Worm (Caenorhabditis elegans) whole organism, L2 larva: Measurements from ENCODE around the gene col-175.
A peak's percentile ranks its signal among the peaks of the same experiment; 100 is the strongest.

ENCODE experiments used
- C34F6.9 ChIP-seq: fragments of 150-350 bp; optimal IDR thresholded peaks from 2 replicates; lab custom pipeline; 2014; ENCODE audit warnings: missing biosample characterization, missing genetic modification characterization
- F13H6.1 ChIP-seq: sonication (generic microtip); optimal IDR thresholded peaks from 2 replicates; lab custom pipeline; 2016; ENCODE audit warnings: missing genetic modification characterization, missing compliant biosample characterization
- R02D3.7 ChIP-seq: fragments of 150-350 bp; optimal IDR thresholded peaks from 2 replicates; lab custom pipeline; 2014; ENCODE audit warnings: missing biosample characterization, missing genetic modification characterization
- Y55F3AM.14 ChIP-seq: fragments of 200-800 bp; sonication (Bioruptor generic); optimal IDR thresholded peaks from 2 replicates; lab custom pipeline; 2018; ENCODE audit warnings: mild to moderate bottlenecking, missing genetic modification characterization, missing compliant biosample characterization
- ZK546.5 ChIP-seq: sonication (generic microtip); optimal IDR thresholded peaks from 2 replicates; lab custom pipeline; 2017; ENCODE audit warnings: missing biosample characterization, missing genetic modification characterization
- alr-1 ChIP-seq: fragments of 150-350 bp; optimal IDR thresholded peaks from 2 replicates; lab custom pipeline; 2014; ENCODE audit warnings: missing biosample characterization, missing genetic modification characterization
- aly-2 ChIP-seq: fragments of 150-350 bp; optimal IDR thresholded peaks from 2 replicates; lab custom pipeline; 2014; ENCODE audit warnings: missing biosample characterization, missing genetic modification characterization
- ama-1 ChIP-seq: fragments of 150-350 bp; optimal IDR thresholded peaks from 2 replicates; lab custom pipeline; 2018; ENCODE audit warnings: inconsistent platforms
- blmp-1 ChIP-seq: sonication (generic microtip); optimal IDR thresholded peaks from 2 replicates; lab custom pipeline; 2017; ENCODE audit warnings: missing genetic modification characterization, mild to moderate bottlenecking, missing compliant biosample characterization, antibody characterized with exemption, moderate library complexity; ENCODE audit not compliant: insufficient read depth
- ceh-16 ChIP-seq: fragments of 150-350 bp; optimal IDR thresholded peaks from 2 replicates; lab custom pipeline; 2014; ENCODE audit warnings: missing biosample characterization, missing genetic modification characterization
- ceh-82 ChIP-seq: fragments of 150-350 bp; optimal IDR thresholded peaks from 2 replicates; lab custom pipeline; 2014; ENCODE audit warnings: missing biosample characterization, missing genetic modification characterization
- crh-2 ChIP-seq: sonication (generic microtip); optimal IDR thresholded peaks from 2 replicates; lab custom pipeline; 2017; ENCODE audit warnings: missing biosample characterization, missing genetic modification characterization
- dmd-4 ChIP-seq: sonication (generic microtip); optimal IDR thresholded peaks from 2 replicates; lab custom pipeline; 2017; ENCODE audit warnings: missing biosample characterization, missing genetic modification characterization
- egl-27 ChIP-seq: sonication (generic microtip); optimal IDR thresholded peaks from 3 replicates; lab custom pipeline; 2017; ENCODE audit warnings: missing biosample characterization, missing genetic modification reagents, missing genetic modification characterization
- elt-1 ChIP-seq: fragments of 150-350 bp; optimal IDR thresholded peaks from 2 replicates; lab custom pipeline; 2014; ENCODE audit warnings: missing biosample characterization, missing genetic modification characterization
- elt-3 ChIP-seq: sonication (generic microtip); optimal IDR thresholded peaks from 2 replicates; lab custom pipeline; 2017; ENCODE audit warnings: missing biosample characterization, missing genetic modification characterization
- gmeb-1 ChIP-seq: fragments of 150-350 bp; optimal IDR thresholded peaks from 2 replicates; lab custom pipeline; 2014; ENCODE audit warnings: missing biosample characterization, missing genetic modification characterization
- lin-13 ChIP-seq: fragments of 150-350 bp; optimal IDR thresholded peaks from 2 replicates; lab custom pipeline; 2014; ENCODE audit warnings: missing biosample characterization, missing genetic modification reagents, missing genetic modification characterization
- lin-39 ChIP-seq: fragments of 150-350 bp; optimal IDR thresholded peaks from 2 replicates; lab custom pipeline; 2014; ENCODE audit warnings: missing biosample characterization, missing genetic modification reagents, missing genetic modification characterization
- lsy-2 ChIP-seq, 2 experiments: fragments of 150-350 bp in 1 of 2; sonication (generic microtip) in 1 of 2; optimal IDR thresholded peaks; 2 replicates each; lab custom pipeline; 2014 to 2017; ENCODE audit warnings: missing biosample characterization in 2 of 2, missing genetic modification characterization in 2 of 2
- mab-5 ChIP-seq: fragments of 150-350 bp; optimal IDR thresholded peaks from 2 replicates; lab custom pipeline; 2014; ENCODE audit warnings: missing biosample characterization, missing genetic modification characterization
- mdl-1 ChIP-seq, 2 experiments: fragments of 150-350 bp in 1 of 2; sonication (generic microtip) in 1 of 2; optimal IDR thresholded peaks; 2 replicates each; lab custom pipeline; 2017; ENCODE audit warnings: missing biosample characterization in 2 of 2, missing genetic modification characterization in 2 of 2
- nhr-11 ChIP-seq: fragments of 150-350 bp; optimal IDR thresholded peaks from 2 replicates; lab custom pipeline; 2014; ENCODE audit warnings: missing biosample characterization, missing genetic modification characterization
- nhr-12 ChIP-seq: fragments of 150-350 bp; optimal IDR thresholded peaks from 2 replicates; lab custom pipeline; 2014; ENCODE audit warnings: missing biosample characterization, missing genetic modification characterization
- nhr-129 ChIP-seq: fragments of 150-350 bp; optimal IDR thresholded peaks from 2 replicates; lab custom pipeline; 2014; ENCODE audit warnings: missing biosample characterization, missing genetic modification characterization
- nhr-21 ChIP-seq: fragments of 150-350 bp; optimal IDR thresholded peaks from 2 replicates; lab custom pipeline; 2014; ENCODE audit warnings: missing biosample characterization, missing genetic modification characterization
- nhr-23 ChIP-seq: fragments of 150-350 bp; optimal IDR thresholded peaks from 2 replicates; lab custom pipeline; 2014; ENCODE audit warnings: missing biosample characterization, missing genetic modification reagents, missing genetic modification characterization
- nhr-237 ChIP-seq: fragments of 150-350 bp; optimal IDR thresholded peaks from 2 replicates; lab custom pipeline; 2014; ENCODE audit warnings: missing biosample characterization, missing genetic modification characterization
- nhr-25 ChIP-seq: fragments of 150-350 bp; sonication (generic microtip); optimal IDR thresholded peaks from 3 replicates; lab custom pipeline; 2014; ENCODE audit warnings: missing biosample characterization, missing genetic modification characterization
- nhr-77 ChIP-seq: fragments of 150-350 bp; optimal IDR thresholded peaks from 2 replicates; lab custom pipeline; 2014; ENCODE audit warnings: missing biosample characterization, missing genetic modification characterization
- peb-1 ChIP-seq: fragments of 150-350 bp; optimal IDR thresholded peaks from 2 replicates; lab custom pipeline; 2014; ENCODE audit warnings: missing biosample characterization, missing genetic modification characterization
- sem-4 ChIP-seq: fragments of 150-350 bp; optimal IDR thresholded peaks from 2 replicates; lab custom pipeline; 2014; ENCODE audit warnings: missing biosample characterization, missing genetic modification reagents, missing genetic modification characterization
- skn-1 ChIP-seq: sonication (generic microtip); optimal IDR thresholded peaks from 2 replicates; lab custom pipeline; 2017; ENCODE audit warnings: missing biosample characterization, missing genetic modification characterization
- sma-3 ChIP-seq: sonication (generic microtip); optimal IDR thresholded peaks from 2 replicates; lab custom pipeline; 2016; ENCODE audit warnings: missing genetic modification reagents, missing genetic modification characterization, missing compliant biosample characterization
- sma-9 ChIP-seq, 2 experiments: fragments of 150-350 bp in 1 of 2; sonication (generic microtip) in 1 of 2; optimal IDR thresholded peaks; 2 replicates each; lab custom pipeline; 2014 to 2016; ENCODE audit warnings: missing genetic modification characterization in 2 of 2, mild to moderate bottlenecking in 1 of 2, missing biosample characterization in 1 of 2, missing compliant biosample characterization in 1 of 2, missing genetic modification reagents in 1 of 2, moderate library complexity in 1 of 2
- snpc-4 ChIP-seq: fragments of 150-350 bp; optimal IDR thresholded peaks from 2 replicates; lab custom pipeline; 2014; ENCODE audit warnings: missing biosample characterization, missing genetic modification characterization
- unc-39 ChIP-seq: fragments of 150-350 bp; optimal IDR thresholded peaks from 2 replicates; lab custom pipeline; 2014; ENCODE audit warnings: missing biosample characterization, missing genetic modification characterization
- unc-55 ChIP-seq: fragments of 150-350 bp; sonication (generic microtip); optimal IDR thresholded peaks from 3 replicates; lab custom pipeline; 2014; ENCODE audit warnings: missing biosample characterization, missing genetic modification reagents, missing genetic modification characterization
- unc-62 ChIP-seq: fragments of 150-350 bp; optimal IDR thresholded peaks from 2 replicates; lab custom pipeline; 2014; ENCODE audit warnings: missing biosample characterization, missing genetic modification reagents, missing genetic modification characterization
- zag-1 ChIP-seq: fragments of 150-350 bp; optimal IDR thresholded peaks from 2 replicates; lab custom pipeline; 2014; ENCODE audit warnings: missing biosample characterization, missing genetic modification characterization
- ztf-1 ChIP-seq: fragments of 200-800 bp; sonication (Bioruptor generic); conservative IDR thresholded peaks from 2 replicates; pipeline ENCODE4 v1.3.6; 2022; ENCODE audit warnings: missing genetic modification characterization, missing compliant biosample characterization
- ztf-11 ChIP-seq: sonication (generic microtip); optimal IDR thresholded peaks from 2 replicates; lab custom pipeline; 2017; ENCODE audit warnings: missing biosample characterization, missing genetic modification characterization

The col-175 gene

ce11 chrX:9246625-9247024 is 12.2 kb upstream of the col-175 start:
- TF ChIP-seq elt-3 (tag; lab: Kevin White, UChicago) (no peak), ama-1 (no peak), sma-3 (GFP tag; lab: Kevin White, UChicago) (peak; percentile 4), skn-1 (tag; lab: Kevin White, UChicago) (no peak), egl-27 (tag; lab: Kevin White, UChicago) (no peak), unc-55 (GFP tag; lab: Kevin White, UChicago) (no peak), gmeb-1 (no peak), alr-1 (tag; lab: Kevin White, UChicago) (no peak), ztf-1 (no peak), zag-1 (tag; lab: Kevin White, UChicago) (no peak), nhr-12 (tag; lab: Kevin White, UChicago) (no peak), unc-62 (GFP tag; lab: Kevin White, UChicago) (no peak), nhr-237 (tag; lab: Kevin White, UChicago) (no peak), ZK546.5 (no peak), ceh-16 (no peak), aly-2 (tag; lab: Kevin White, UChicago) (no peak), lsy-2 (tag; optimal IDR thresholded peaks at IDR 0.05; lab: Kevin White, UChicago) (no peak), nhr-77 (no peak), mab-5 (tag; lab: Kevin White, UChicago) (no peak), R02D3.7 (tag; lab: Kevin White, UChicago) (no peak), crh-2 (tag; lab: Kevin White, UChicago) (peak; percentile 4), peb-1 (tag; lab: Kevin White, UChicago) (no peak), nhr-129 (tag; lab: Kevin White, UChicago) (no peak), mdl-1 (tag; optimal IDR thresholded peaks at IDR 0.05; lab: Kevin White, UChicago) (no peak), elt-1 (no peak), ceh-82 (tag; lab: Kevin White, UChicago) (no peak), nhr-25 (peak; percentile 74), lin-39 (tag; lab: Kevin White, UChicago) (no peak), Y55F3AM.14 (GFP tag; lab: Kevin White, UChicago) (no peak), F13H6.1 (tag; lab: Kevin White, UChicago) (no peak), nhr-21 (tag; lab: Kevin White, UChicago) (no peak), unc-39 (tag; lab: Kevin White, UChicago) (no peak), nhr-23 (tag; lab: Kevin White, UChicago) (no peak), snpc-4 (no peak), sem-4 (no peak), lin-13 (GFP tag; lab: Kevin White, UChicago) (no peak), blmp-1 (tag; lab: Kevin White, UChicago) (peak; percentile 7), sma-9 (GFP tag; optimal IDR thresholded peaks at IDR 0.05; lab: Kevin White, UChicago) (peak; percentile 57), sma-9 (tag; optimal IDR thresholded peaks at IDR 0.05; lab: Kevin White, UChicago) (no peak)

DNA sequence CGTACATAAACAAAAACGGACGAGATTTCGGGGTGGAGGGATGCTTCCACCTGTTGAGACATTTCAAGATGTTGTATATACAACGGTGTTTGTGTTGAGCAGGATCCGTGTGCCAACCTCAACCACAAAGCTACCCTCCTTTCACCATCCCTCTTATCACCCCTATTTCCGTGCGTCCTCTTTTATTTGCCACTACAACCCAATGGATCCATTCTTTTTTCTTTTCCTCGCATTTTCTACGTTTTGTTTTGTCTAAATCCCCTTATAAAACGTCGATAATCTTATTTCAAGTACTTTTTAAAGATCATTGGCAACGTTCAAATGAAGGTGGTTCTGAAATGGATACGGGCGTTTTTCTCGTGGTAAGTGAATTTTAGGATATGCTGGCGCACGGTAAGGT is 8.8 kb upstream of the col-175 start, which contains the start of gene gpa-12:
TSS of gene gpa-12 (plus strand) at position 301 of the 400 bp plus-strand sequence.
- TF ChIP-seq lin-13 (GFP tag; lab: Kevin White, UChicago): no peak
- no peak for TF ChIP-seq dmd-4
- TF ChIP-seq skn-1 (tag; lab: Kevin White, UChicago): no peak
- no peak for TF ChIP-seq sem-4
- TF ChIP-seq ZK546.5: no peak
- TF ChIP-seq ceh-82 (tag; lab: Kevin White, UChicago): no peak
- no peak for TF ChIP-seq C34F6.9
- TF ChIP-seq sma-3 (GFP tag; lab: Kevin White, UChicago): no peak
- no peak for TF ChIP-seq nhr-11 (tag; lab: Kevin White, UChicago)
- TF ChIP-seq snpc-4: no peak
- no peak for TF ChIP-seq unc-39 (tag; lab: Kevin White, UChicago)
- no peak for TF ChIP-seq sma-9 (GFP tag; optimal IDR thresholded peaks at IDR 0.05; lab: Kevin White, UChicago)
- TF ChIP-seq sma-9 (tag; optimal IDR thresholded peaks at IDR 0.05; lab: Kevin White, UChicago): no peak
- no peak for TF ChIP-seq ztf-11 (tag; lab: Kevin White, UChicago)
- TF ChIP-seq ceh-16: no peak
- TF ChIP-seq elt-3 (tag; lab: Kevin White, UChicago): no peak
